Fruit fly (Drosophila melanogaster) whole organism, wandering third instar larva: ENCODE results near the gene cry.
A peak's percentile ranks its signal among the peaks of the same experiment; 100 is the strongest.

ENCODE experiments used
- Abd-B ChIP-seq: fragments of >200 bp; optimal IDR thresholded peaks from 2 replicates; lab custom pipeline; 2017; ENCODE audit warnings: missing biosample characterization, missing genetic modification characterization
- CG32264 ChIP-seq: fragments of 200-800 bp; sonication (Bioruptor generic); optimal IDR thresholded peaks from 2 replicates; lab custom pipeline; 2016; ENCODE audit warnings: missing biosample characterization, missing genetic modification characterization
- CG9705 ChIP-seq: fragments of 200-800 bp; sonication (Bioruptor generic); optimal IDR thresholded peaks from 2 replicates; lab custom pipeline; 2018; ENCODE audit warnings: missing biosample characterization, mild to moderate bottlenecking, missing genetic modification characterization
- CrebA ChIP-seq: fragments of 200-800 bp; sonication (Bioruptor generic); optimal IDR thresholded peaks from 2 replicates; lab custom pipeline; 2016; ENCODE audit warnings: missing biosample characterization, mild to moderate bottlenecking, missing genetic modification characterization, borderline replicate concordance
- Dfd ChIP-seq: fragments of >200 bp; optimal IDR thresholded peaks from 2 replicates; lab custom pipeline; 2017; ENCODE audit warnings: missing biosample characterization, missing genetic modification characterization
- Dif ChIP-seq: fragments of 200-275, 200-300 bp; sonication (Bioruptor generic); optimal IDR thresholded peaks from 2 replicates; lab custom pipeline; 2018; ENCODE audit warnings: missing biosample characterization, missing genetic modification characterization; ENCODE audit not compliant: partially characterized antibody
- GATAd ChIP-seq: sonication (Bioruptor generic); optimal IDR thresholded peaks from 2 replicates; lab custom pipeline; 2016; ENCODE audit warnings: missing biosample characterization, missing genetic modification characterization
- HLH106 ChIP-seq: fragments of 200-800 bp; optimal IDR thresholded peaks from 3 replicates; lab custom pipeline; 2019; ENCODE audit warnings: missing biosample characterization, mild to moderate bottlenecking, missing genetic modification characterization, moderate library complexity
- Hnf4 ChIP-seq: fragments of 200-800 bp; sonication (Bioruptor generic); optimal IDR thresholded peaks from 2 replicates; lab custom pipeline; 2016; ENCODE audit warnings: missing biosample characterization, mild to moderate bottlenecking, missing genetic modification characterization
- Hr78 ChIP-seq: fragments of >200 bp; optimal IDR thresholded peaks from 2 replicates; lab custom pipeline; 2017; ENCODE audit warnings: missing biosample characterization, missing genetic modification characterization
- Hr83 ChIP-seq: fragments of 200-300 bp; sonication (Bioruptor generic); optimal IDR thresholded peaks from 2 replicates; lab custom pipeline; 2016; ENCODE audit warnings: missing biosample characterization, mild to moderate bottlenecking, missing genetic modification characterization, moderate library complexity; ENCODE audit not compliant: poor library complexity, severe bottlenecking
- Jra ChIP-seq: sonication (Bioruptor generic); optimal IDR thresholded peaks from 2 replicates; lab custom pipeline; 2016; ENCODE audit warnings: missing biosample characterization, missing genetic modification characterization
- Mio ChIP-seq: sonication (Bioruptor generic); optimal IDR thresholded peaks from 2 replicates; lab custom pipeline; 2016; ENCODE audit warnings: missing biosample characterization, missing genetic modification characterization
- Myc ChIP-seq: fragments of >200 bp; optimal IDR thresholded peaks from 2 replicates; lab custom pipeline; 2017
- N ChIP-seq: fragments of >200 bp; optimal IDR thresholded peaks from 2 replicates; lab custom pipeline; 2018; ENCODE audit warnings: missing biosample characterization, missing external identifiers, missing genetic modification characterization
- Rel ChIP-seq, 2 experiments: fragments of 200-800 bp; sonication (Bioruptor generic) in 1 of 2; optimal IDR thresholded peaks; 2 replicates in 1 of 2; 3 replicates in 1 of 2; lab custom pipeline; 2016 to 2019; ENCODE audit warnings: mild to moderate bottlenecking in 2 of 2, missing biosample characterization in 2 of 2, missing genetic modification characterization in 2 of 2, moderate library complexity in 1 of 2
- Sp1 ChIP-seq: fragments of 200-800 bp; sonication (Bioruptor generic); optimal IDR thresholded peaks from 3 replicates; lab custom pipeline; 2019; ENCODE audit warnings: missing biosample characterization, mild to moderate bottlenecking, missing genetic modification characterization, moderate library complexity
- Vsx2 ChIP-seq: fragments of 200-300, 225-300 bp; sonication (Bioruptor generic); optimal IDR thresholded peaks from 2 replicates; lab custom pipeline; 2018; ENCODE audit warnings: missing biosample characterization, missing genetic modification characterization; ENCODE audit not compliant: partially characterized antibody
- br ChIP-seq: fragments of 200-800 bp; sonication (Bioruptor generic); optimal IDR thresholded peaks from 2 replicates; lab custom pipeline; 2016; ENCODE audit warnings: missing biosample characterization, missing genetic modification characterization
- brk ChIP-seq: fragments of 200-800 bp; sonication (Bioruptor generic); optimal IDR thresholded peaks from 2 replicates; lab custom pipeline; 2016; ENCODE audit warnings: missing biosample characterization, mild to moderate bottlenecking, missing genetic modification characterization
- dl ChIP-seq, 2 experiments: fragments of 175-275, 200-275 bp in 1 of 2; fragments of 200-275 bp in 1 of 2; sonication (Bioruptor generic); optimal IDR thresholded peaks; lab custom pipeline; 2018; ENCODE audit warnings: mild to moderate bottlenecking in 2 of 2, missing biosample characterization in 2 of 2, missing genetic modification characterization in 2 of 2, moderate library complexity in 2 of 2; ENCODE audit not compliant: partially characterized antibody in 2 of 2, insufficient read depth in 1 of 2
- dmrt93B ChIP-seq: fragments of 200-800 bp; sonication (Bioruptor generic); optimal IDR thresholded peaks from 2 replicates; lab custom pipeline; 2018; ENCODE audit warnings: missing biosample characterization, mild to moderate bottlenecking, missing genetic modification characterization
- ey ChIP-seq: fragments of 200-800 bp; sonication (Bioruptor generic); optimal IDR thresholded peaks from 2 replicates; lab custom pipeline; 2016; ENCODE audit warnings: missing biosample characterization, missing genetic modification characterization
- foxo ChIP-seq, 2 experiments: fragments of 200-800 bp; sonication (Bioruptor generic); optimal IDR thresholded peaks; 2 replicates in 1 of 2; 3 replicates in 1 of 2; lab custom pipeline; 2016 to 2017; ENCODE audit warnings: missing biosample characterization in 2 of 2, missing genetic modification characterization in 2 of 2
- fru ChIP-seq: fragments of 200-800 bp; sonication (Bioruptor generic); optimal IDR thresholded peaks from 3 replicates; lab custom pipeline; 2016; ENCODE audit warnings: missing biosample characterization, mild to moderate bottlenecking, missing genetic modification characterization
- h ChIP-seq: fragments of 200-800 bp; sonication (Bioruptor generic); optimal IDR thresholded peaks from 3 replicates; lab custom pipeline; 2016; ENCODE audit warnings: missing biosample characterization, mild to moderate bottlenecking, missing genetic modification characterization
- jim ChIP-seq: fragments of 175-275, 200-325 bp; sonication (Bioruptor generic); optimal IDR thresholded peaks from 2 replicates; lab custom pipeline; 2016; ENCODE audit warnings: missing biosample characterization, mild to moderate bottlenecking, missing genetic modification characterization
- lola ChIP-seq: fragments of >200 bp; optimal IDR thresholded peaks from 2 replicates; lab custom pipeline; 2017; ENCODE audit warnings: missing biosample characterization, missing genetic modification characterization
- pan ChIP-seq: fragments of >200 bp; optimal IDR thresholded peaks from 2 replicates; lab custom pipeline; 2017
- psq ChIP-seq: fragments of 200-800 bp; sonication (Bioruptor generic); optimal IDR thresholded peaks from 3 replicates; lab custom pipeline; 2017; ENCODE audit warnings: missing biosample characterization, mild to moderate bottlenecking, missing genetic modification characterization, moderate library complexity
- rgr ChIP-seq: fragments of 200-800 bp; sonication (Bioruptor generic); optimal IDR thresholded peaks from 3 replicates; lab custom pipeline; 2016; ENCODE audit warnings: missing biosample characterization, mild to moderate bottlenecking, missing genetic modification characterization
- sage ChIP-seq: fragments of 200-800 bp; sonication (Bioruptor generic); optimal IDR thresholded peaks from 2 replicates; lab custom pipeline; 2016; ENCODE audit warnings: missing biosample characterization, mild to moderate bottlenecking, missing genetic modification characterization
- tai ChIP-seq: sonication (Bioruptor generic); optimal IDR thresholded peaks from 2 replicates; lab custom pipeline; 2016; ENCODE audit warnings: missing biosample characterization, missing genetic modification characterization
- usp ChIP-seq: fragments of >200 bp; optimal IDR thresholded peaks from 2 replicates; lab custom pipeline; 2017; ENCODE audit warnings: missing biosample characterization, missing genetic modification characterization
- woc ChIP-seq: sonication (Bioruptor generic); optimal IDR thresholded peaks from 2 replicates; lab custom pipeline; 2016; ENCODE audit warnings: missing biosample characterization, mild to moderate bottlenecking, missing genetic modification characterization

Gene cry

DNA sequence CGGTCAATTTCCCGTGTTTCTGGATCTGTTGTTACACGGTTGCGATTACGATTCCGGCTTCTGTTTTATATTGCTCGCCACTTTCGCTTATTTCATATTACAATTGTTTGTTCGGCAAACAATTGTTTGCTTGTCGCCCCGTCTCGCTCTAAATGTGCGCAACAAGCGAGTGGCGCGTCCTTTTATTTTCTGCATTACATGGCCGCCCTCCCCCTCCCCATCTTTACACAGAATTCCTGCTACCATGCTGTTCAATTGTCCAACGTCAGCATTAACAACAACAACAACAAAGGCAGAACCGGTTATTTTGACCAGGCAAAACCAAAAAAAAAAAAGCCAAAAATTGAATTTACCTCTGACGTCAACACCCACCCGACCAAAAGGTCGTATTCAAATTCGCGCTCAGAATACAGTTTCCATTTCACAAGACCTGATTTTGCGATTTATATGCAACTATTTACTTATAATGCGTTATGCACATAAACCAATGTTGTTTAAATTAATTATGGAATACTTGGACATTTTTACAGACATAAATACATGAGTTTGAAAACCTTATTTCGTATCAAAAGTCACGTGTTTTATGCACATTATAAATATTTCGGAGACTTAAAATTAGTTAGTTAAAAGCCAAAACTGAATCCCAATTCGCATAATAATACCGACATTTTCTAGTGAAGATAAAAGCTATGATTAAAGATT, 45.7 kb upstream of the cry start:
- peak; percentile 65 for TF ChIP-seq psq (GFP tag; lab: Kevin White, UChicago)
- TF ChIP-seq brk (GFP tag; lab: Kevin White, UChicago) = peak; percentile 15
- TF ChIP-seq rgr (GFP tag; lab: Kevin White, UChicago) = no peak
- TF ChIP-seq Rel (GFP tag; optimal IDR thresholded peaks at IDR 0.05; lab: Kevin White, UChicago) = no peak
- TF ChIP-seq Rel (tag; optimal IDR thresholded peaks at IDR 0.05; lab: Kevin White, UChicago) = peak; percentile 17
- TF ChIP-seq sage = no peak
- peak; percentile 27 for TF ChIP-seq ey (GFP tag; lab: Kevin White, UChicago)
- peak; percentile 47 for TF ChIP-seq fru
- peak; percentile 32 for TF ChIP-seq woc (GFP tag; lab: Kevin White, UChicago)
- peak; percentile 19 for TF ChIP-seq Sp1 (GFP tag; lab: Kevin White, UChicago)
- TF ChIP-seq HLH106 = peak; percentile 2

dm6 chr3R:19167521-19167920, 44.4 kb upstream of the cry start:
- no peak for TF ChIP-seq sage
- TF ChIP-seq Myc (lab: Kevin White, UChicago) = no peak
- no peak for TF ChIP-seq usp (GFP tag; lab: Kevin White, UChicago)
- no peak for TF ChIP-seq Hr78 (GFP tag; lab: Kevin White, UChicago)
- no peak for TF ChIP-seq jim
- TF ChIP-seq pan = no peak
- no peak for TF ChIP-seq Hnf4 (GFP tag; lab: Kevin White, UChicago)

DNA sequence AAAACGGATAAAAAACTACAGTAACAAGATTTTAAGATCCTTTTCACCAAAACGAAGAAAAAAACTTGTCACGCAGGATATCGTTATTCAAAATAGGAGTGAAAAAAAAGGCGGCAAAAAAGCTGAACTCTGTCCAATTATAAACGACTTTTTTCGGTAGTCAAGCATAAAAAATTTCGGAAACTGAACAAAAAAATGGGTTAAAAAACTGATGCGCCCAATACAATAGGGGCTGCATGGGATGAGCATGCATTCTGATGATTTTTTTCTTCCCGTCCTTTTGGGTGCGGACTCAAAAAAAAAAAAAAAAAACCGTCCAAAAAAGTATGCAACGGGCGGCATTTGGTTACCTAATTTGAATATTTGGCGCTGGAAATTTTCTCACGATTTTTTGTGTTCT, 37.4 kb upstream of the cry start:
- TF ChIP-seq CG32264 (GFP tag; lab: Kevin White, UChicago) = no peak
- TF ChIP-seq h (GFP tag; lab: Kevin White, UChicago) = no peak
- TF ChIP-seq jim = no peak
- TF ChIP-seq usp (GFP tag; lab: Kevin White, UChicago) = no peak

- TF ChIP-seq Rel (GFP tag; optimal IDR thresholded peaks at IDR 0.05; lab: Kevin White, UChicago) (no peak), Rel (tag; optimal IDR thresholded peaks at IDR 0.05; lab: Kevin White, UChicago) (no peak), Vsx2 (no peak), Hr83 (GFP tag; lab: Kevin White, UChicago) (no peak), br (GFP tag; lab: Kevin White, UChicago) (no peak), CG32264 (GFP tag; lab: Kevin White, UChicago) (no peak), GATAd (no peak), CG9705 (GFP tag; lab: Kevin White, UChicago) (no peak), Hr78 (GFP tag; lab: Kevin White, UChicago) (no peak)
- TF ChIP-seq, all 38 proteins: peak for 0
Measured at dm6 chr3R:19176700-19177099, 35.3 kb upstream of the cry start, which contains the start of gene CG14282. CG14282 (plus strand) TSS chr3R:19177000.

DNA sequence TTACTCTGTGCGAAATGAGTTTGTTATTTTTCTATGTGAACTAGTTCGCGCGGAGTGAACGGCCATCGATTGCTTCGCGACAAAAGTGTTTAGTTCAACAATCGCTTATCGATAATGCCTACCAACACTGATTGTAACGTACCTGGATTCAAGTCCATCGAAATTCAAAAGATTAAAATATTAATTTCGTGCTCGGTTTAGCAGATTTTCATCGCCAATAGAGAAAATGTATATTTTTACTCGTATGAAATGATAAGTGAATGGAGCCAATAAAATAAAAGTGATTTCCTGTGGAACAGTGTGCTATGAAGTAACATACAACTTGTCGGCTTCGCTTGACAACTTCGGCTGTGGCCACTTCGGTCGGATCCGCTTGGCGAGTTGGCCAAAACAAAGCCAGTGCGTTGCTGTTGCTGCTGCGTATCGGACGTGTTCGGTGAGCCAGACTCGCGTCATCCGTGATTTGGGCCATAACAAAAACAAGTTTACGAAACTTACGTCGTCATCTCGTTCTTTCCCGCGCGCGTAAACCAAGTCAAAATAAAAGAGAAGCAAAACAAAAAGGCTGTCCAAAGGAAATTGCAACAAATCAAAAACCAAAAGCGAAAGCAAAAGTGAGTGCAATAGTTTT, 31.6 kb upstream of the cry start, which contains the start of the genes CG5555 and myd:
CG5555 (minus strand) TSS at position 276 of the 631 bp plus-strand sequence.
myd (plus strand) TSS at position 397 of the 631 bp plus-strand sequence.
- TF ChIP-seq Myc (lab: Kevin White, UChicago) (no peak), ey (GFP tag; lab: Kevin White, UChicago) (peak; percentile 68), Dfd (GFP tag; lab: Kevin White, UChicago) (no peak), CG9705 (GFP tag; lab: Kevin White, UChicago) (no peak), Mio (GFP tag; lab: Kevin White, UChicago) (no peak), jim (no peak), Sp1 (GFP tag; lab: Kevin White, UChicago) (peak; percentile 54), pan (no peak), Hnf4 (GFP tag; lab: Kevin White, UChicago) (peak; percentile 78), Jra (GFP tag; lab: Kevin White, UChicago) (peak; percentile 47), Hr78 (GFP tag; lab: Kevin White, UChicago) (no peak), usp (GFP tag; lab: Kevin White, UChicago) (no peak), dmrt93B (GFP tag; lab: Kevin White, UChicago) (no peak), dl (GFP tag; optimal IDR thresholded peaks at IDR 0.05; lab: Kevin White, UChicago; ENCODE audit: insufficient read depth in 1 of 2, partially characterized antibody in 2 of 2) (no peak), br (GFP tag; lab: Kevin White, UChicago) (peak; percentile 64), foxo (GFP tag; optimal IDR thresholded peaks at IDR 0.05; lab: Kevin White, UChicago) (peak in 1 of 2 experiments; percentile 62), woc (GFP tag; lab: Kevin White, UChicago) (peak; percentile 27), rgr (GFP tag; lab: Kevin White, UChicago) (peak; percentile 72), Hr83 (GFP tag; lab: Kevin White, UChicago) (no peak), tai (peak; percentile 78), Dif (GFP tag; lab: Kevin White, UChicago) (peak; percentile 51), CG32264 (GFP tag; lab: Kevin White, UChicago) (peak; percentile 54), Rel (GFP tag; optimal IDR thresholded peaks at IDR 0.05; lab: Kevin White, UChicago) (no peak), Rel (tag; optimal IDR thresholded peaks at IDR 0.05; lab: Kevin White, UChicago) (peak; percentile 39), CrebA (peak; percentile 32), HLH106 (peak; percentile 52), Vsx2 (peak; percentile 20), h (GFP tag; lab: Kevin White, UChicago) (peak; percentile 82), fru (peak; percentile 90), Abd-B (GFP tag; lab: Kevin White, UChicago) (no peak), N (GFP tag; lab: Kevin White, UChicago) (no peak), brk (GFP tag; lab: Kevin White, UChicago) (peak; percentile 80), lola (GFP tag; lab: Kevin White, UChicago) (no peak), psq (GFP tag; lab: Kevin White, UChicago) (peak; percentile 77), sage (peak; percentile 30)
